Worm (Caenorhabditis elegans) whole organism, L4/young adult: Measurements from ENCODE around the gene R07E5.17.

Experiments
- W03F9.2 ChIP-seq: fragments of 150-350 bp; optimal IDR thresholded peaks from 2 replicates; lab custom pipeline; 2014; ENCODE audit warnings: missing biosample characterization, missing genetic modification characterization
- dao-5 ChIP-seq: sonication (generic microtip); optimal IDR thresholded peaks from 2 replicates; lab custom pipeline; 2016; ENCODE audit warnings: missing genotype, missing genetic modification characterization, moderate library complexity, missing compliant biosample characterization
- him-1 ChIP-seq: sonication (generic microtip); optimal IDR thresholded peaks from 2 replicates; lab custom pipeline; 2016; ENCODE audit warnings: missing genotype, missing genetic modification reagents, missing genetic modification characterization, missing compliant biosample characterization

R07E5.17 gene

DNA sequence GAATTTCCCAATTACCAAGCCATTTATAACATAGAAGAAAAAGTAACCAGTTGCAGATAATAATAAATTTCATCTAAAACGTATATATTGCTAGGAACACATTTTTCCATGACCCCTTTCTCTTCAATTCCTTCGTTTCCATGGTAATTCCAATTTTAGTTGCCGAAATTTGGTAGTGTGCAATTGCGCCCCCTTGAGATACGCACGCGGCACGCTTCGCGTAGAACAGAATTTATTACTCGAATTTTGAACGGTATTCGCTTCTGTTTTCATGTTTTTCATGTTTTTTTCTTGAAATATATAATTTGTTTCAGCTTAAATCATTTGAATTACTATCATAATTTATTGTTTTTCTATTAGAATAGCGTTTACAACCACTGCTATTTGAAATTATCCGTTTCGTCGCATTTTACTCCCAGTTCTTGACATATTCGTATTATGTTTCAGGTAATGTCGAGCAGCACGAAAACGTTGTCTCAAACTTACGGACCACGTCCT is at the start of gene R07E5.17, which contains the start of gene snfc-5:
R07E5.17 (minus strand) TSS at position 98 of the 498 bp plus-strand sequence.
snfc-5 (plus strand) TSS at position 448 of the 498 bp plus-strand sequence.
- no peak for TF ChIP-seq dao-5 (tag; lab: Kevin White, UChicago)
- no peak for TF ChIP-seq him-1 (tag; lab: Kevin White, UChicago)
- no peak for TF ChIP-seq W03F9.2 (tag; lab: Kevin White, UChicago)

DNA sequence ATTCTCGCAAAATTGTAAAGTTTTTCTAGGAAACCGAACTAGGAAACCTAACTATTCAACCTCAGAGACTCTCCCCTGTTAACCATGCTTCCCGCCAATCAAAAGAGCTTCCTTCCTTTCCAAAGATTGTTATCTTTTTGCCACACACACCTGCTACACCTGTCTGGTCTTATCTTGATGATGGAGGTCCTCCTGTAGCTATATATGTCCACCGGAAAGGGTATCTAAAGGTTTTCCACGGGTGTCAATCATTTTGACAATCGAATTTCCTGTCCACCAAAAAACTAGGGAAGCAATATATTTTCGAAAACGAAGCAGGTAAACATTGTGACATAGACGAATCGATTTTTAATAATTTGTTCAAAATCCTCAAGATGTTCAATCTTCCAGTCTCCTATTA is 49.5 kb upstream of the R07E5.17 start:
- TF ChIP-seq dao-5 (tag; lab: Kevin White, UChicago) = no peak
- TF ChIP-seq W03F9.2 (tag; lab: Kevin White, UChicago) = no peak
- TF ChIP-seq him-1 (tag; lab: Kevin White, UChicago) = no peak

DNA sequence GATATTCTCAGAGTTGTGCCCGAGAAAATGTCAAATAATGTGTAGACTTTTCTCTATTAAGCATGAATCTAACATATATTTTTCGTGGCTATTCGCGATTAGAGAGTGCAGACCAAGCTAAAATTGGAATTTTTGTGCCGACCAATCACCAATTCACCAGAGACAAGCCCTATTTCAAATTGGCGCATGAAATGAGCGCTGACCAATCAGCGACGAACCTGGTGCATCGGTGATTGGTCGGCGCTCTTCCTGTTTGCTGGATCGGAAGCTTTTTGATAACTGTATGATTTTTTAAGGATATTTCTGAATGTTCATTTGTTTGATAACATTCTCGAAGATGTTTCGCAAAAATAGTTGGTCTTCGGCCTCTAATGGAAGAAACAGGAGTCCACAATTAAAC is 49.1 kb upstream of the R07E5.17 start:
- no peak for TF ChIP-seq dao-5 (tag; lab: Kevin White, UChicago)
- no peak for TF ChIP-seq him-1 (tag; lab: Kevin White, UChicago)
- TF ChIP-seq W03F9.2 (tag; lab: Kevin White, UChicago) = no peak

ce11 chrIII:4452749-4453148 is 48.5 kb upstream of the R07E5.17 start:
- TF ChIP-seq W03F9.2 (tag; lab: Kevin White, UChicago) (no peak), dao-5 (tag; lab: Kevin White, UChicago) (no peak)

DNA sequence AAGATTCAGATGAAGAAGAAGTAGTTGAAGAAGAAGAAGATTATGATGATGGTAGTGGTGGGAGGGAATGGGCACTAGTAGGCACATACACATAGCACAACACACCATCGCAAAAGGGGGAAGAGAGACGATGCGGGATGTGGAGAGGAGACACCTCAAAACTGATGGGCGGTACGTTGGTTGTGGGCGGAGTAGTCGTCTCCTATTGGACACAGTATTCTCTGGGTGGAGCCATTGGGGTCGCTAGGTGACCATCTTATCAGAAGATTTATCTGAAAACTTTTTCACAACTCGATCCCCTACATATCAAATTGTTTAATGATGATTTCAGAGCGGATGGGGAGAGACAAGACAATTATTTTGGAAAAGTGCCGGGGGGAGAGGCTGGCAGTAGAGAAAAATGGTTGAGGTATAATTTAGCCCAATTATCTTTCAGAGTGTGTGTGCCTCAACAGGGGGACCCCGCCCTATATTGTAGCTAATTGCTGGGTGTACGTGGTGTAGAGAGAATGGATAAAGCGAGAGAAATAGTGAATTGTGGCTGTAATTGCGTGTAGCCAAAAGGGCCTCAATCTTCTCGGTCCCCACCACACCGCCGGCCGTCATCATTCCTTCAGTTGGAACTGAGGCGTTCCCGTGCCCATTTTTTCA is 46.7 kb upstream of the R07E5.17 start:
- TF ChIP-seq him-1 (tag; lab: Kevin White, UChicago) (no peak), dao-5 (tag; lab: Kevin White, UChicago) (no peak), W03F9.2 (tag; lab: Kevin White, UChicago) (no peak)

DNA sequence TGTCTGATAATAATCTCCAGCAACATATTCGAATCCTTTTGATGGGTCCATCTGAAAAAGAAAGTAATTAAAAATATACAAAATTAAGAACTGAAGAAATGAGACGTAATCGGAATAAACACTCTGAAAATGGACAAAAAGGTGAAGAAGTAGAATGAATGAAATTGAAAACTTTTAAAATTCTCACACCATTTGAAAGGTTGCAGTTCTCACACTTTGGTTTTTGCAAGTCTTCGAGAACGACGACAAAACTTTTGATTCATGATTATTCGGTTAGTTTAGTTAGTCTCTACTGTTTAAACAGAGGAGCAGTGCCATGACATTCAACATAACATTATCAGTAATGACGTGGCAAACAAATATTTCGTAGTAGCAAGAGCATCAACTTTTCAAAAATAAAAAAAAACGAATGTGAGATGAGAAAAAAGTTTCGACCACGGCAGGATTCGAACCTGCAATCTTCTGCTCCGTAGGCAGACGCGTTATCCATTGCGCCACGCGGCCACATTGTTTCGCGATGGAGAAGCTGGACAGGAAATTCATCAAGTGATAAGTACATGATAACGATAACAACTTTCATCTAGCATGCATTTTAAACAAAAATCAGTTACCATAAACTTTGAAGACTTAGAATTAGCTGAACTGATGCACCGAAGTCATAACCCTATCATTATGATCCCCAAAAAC is 45.8 kb upstream of the R07E5.17 start, which contains the start of gene ceh-43:
ceh-43 (minus strand) TSS at position 51 of the 687 bp plus-strand sequence.
- TF ChIP-seq dao-5 (tag; lab: Kevin White, UChicago) (no peak), W03F9.2 (tag; lab: Kevin White, UChicago) (no peak), him-1 (tag; lab: Kevin White, UChicago) (no peak)

DNA sequence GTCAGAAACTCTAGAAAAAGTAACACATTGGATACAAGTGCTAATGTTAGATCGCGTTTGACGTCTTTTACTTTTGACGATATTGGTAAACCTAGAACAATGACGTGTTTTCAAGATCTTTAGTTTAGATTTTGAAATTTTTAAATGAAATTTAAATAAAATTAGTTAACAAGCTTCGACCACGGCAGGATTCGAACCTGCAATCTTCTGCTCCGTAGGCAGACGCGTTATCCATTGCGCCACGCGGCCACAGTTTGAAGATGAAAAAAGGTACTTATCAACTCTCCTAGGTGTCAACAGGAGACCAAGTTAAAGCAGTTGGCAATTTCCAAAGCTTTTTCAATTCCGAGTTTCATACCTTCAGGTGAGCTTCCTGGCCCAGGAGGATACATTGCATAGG is 45.1 kb upstream of the R07E5.17 start:
- TF ChIP-seq him-1 (tag; lab: Kevin White, UChicago) (no peak), dao-5 (tag; lab: Kevin White, UChicago) (peak; percentile 34), W03F9.2 (tag; lab: Kevin White, UChicago) (peak; percentile 15)

DNA sequence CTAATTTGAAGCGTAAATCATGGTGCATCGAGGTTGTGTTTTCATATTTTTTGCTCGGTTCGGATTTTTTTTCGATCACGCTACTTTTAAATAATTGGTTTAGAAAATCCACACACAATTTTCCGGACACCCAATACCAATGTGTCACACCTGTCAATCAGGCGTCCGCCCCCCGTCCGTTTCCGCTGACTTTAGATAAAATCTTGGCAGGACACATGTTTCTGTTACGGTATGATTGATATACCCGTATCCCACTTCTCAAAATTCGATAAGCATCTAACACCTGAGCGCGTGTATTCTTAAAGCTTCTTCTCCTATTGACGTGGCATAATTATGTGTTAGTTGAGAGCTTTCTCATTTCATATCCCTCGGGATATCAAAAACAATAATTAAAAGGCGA is 43.8 kb upstream of the R07E5.17 start:
- TF ChIP-seq W03F9.2 (tag; lab: Kevin White, UChicago) (no peak), him-1 (tag; lab: Kevin White, UChicago) (no peak), dao-5 (tag; lab: Kevin White, UChicago) (no peak)

DNA sequence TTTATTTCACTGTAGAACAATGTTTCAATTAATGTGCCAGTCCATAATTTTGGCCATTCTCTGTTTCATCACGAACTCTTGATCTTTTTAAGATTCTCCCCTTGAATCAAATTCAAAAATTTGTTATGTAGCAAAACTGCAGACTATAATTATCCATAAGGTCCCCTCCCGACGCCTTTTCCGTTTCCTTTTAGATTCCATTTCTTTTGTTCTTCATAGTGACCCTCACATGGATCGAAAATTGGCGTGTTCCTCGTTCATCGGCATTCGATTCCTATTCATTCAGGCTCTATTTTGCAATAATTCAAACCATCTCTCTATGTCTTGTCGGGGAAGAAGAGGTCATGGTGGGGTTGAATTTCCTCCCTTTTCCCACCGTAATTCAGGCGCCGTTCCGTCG is 40.3 kb upstream of the R07E5.17 start:
- TF ChIP-seq dao-5 (tag; lab: Kevin White, UChicago) (no peak), him-1 (tag; lab: Kevin White, UChicago) (no peak)

ce11 chrIII:4441781-4442180 is 37.5 kb upstream of the R07E5.17 start, which contains the start of gene nex-3:
Gene nex-3 (plus strand): TSS chrIII:4442081.
- no peak for TF ChIP-seq W03F9.2 (tag; lab: Kevin White, UChicago)
- TF ChIP-seq him-1 (tag; lab: Kevin White, UChicago) = no peak
- TF ChIP-seq dao-5 (tag; lab: Kevin White, UChicago) = no peak

DNA sequence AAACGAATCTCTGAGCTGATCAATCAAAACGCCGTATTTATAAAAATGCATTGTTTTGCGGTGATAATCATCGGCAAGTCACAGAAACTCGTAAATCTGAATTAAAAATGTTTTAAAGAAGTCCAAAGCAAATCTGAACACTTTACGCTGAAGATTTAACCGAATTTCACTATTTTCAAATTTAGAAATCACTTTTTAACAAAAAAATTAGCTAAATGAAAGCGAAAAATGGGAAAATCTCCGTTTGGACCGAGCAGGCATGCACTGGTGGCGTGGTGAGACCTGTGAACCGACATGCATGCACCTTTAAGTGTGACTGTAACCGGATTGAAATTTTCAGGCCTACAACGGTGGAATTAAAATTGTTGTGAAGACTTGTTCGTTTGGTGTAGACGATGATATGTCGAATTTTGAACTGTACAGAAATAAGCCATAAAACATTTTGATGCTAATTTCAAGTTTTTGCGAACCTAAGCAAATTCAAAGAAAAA is 35.3 kb upstream of the R07E5.17 start, which contains the start of gene C28A5.2:
C28A5.2 (minus strand) TSS at position 51 of the 491 bp plus-strand sequence.
- TF ChIP-seq W03F9.2 (tag; lab: Kevin White, UChicago) (no peak), dao-5 (tag; lab: Kevin White, UChicago) (no peak), him-1 (tag; lab: Kevin White, UChicago) (no peak)

DNA sequence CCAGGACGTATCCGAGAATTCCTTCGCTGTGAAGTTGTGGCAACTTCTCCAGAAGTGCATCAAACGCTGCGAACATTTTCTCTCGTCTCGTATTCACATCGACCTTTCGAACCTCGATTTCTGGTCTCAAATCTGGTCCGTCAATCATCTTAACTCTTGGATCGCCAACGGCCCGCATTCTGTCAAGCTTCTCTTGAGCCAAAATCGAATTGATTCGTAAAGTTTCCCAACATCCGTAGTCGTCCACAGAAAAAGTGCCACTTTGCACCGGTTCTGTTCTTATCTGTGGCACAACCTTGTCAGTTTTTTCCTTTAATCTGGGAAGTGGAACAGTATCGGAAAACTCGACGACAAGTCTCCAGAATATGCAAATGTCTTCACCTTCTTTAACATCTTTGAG is 31.0 kb upstream of the R07E5.17 start:
- TF ChIP-seq W03F9.2 (tag; lab: Kevin White, UChicago) (no peak), dao-5 (tag; lab: Kevin White, UChicago) (no peak), him-1 (tag; lab: Kevin White, UChicago) (no peak)

DNA sequence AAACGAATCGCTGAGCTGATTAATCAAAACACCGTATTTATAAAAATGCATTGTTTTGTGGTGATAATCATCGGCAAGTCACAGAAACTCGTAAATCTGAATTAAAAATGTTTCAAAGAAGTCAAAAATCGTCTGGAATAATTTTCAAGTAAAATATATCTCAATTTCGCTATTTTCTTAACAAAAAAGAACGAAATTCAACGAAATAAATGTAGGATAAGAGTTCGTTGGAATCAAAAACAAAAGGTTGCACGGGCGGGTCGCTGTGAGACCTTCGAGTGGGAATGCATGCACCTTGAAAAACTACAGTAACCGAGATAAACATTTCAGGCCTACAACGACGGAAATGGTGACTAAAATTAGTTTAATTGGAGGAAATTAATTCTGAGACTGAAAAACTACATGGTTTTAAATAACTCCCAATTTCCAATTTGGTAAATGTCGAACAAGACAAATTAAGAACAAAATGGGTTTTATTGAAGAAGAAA is 30.1 kb upstream of the R07E5.17 start, which contains the start of gene C28A5.1:
C28A5.1 (minus strand) TSS at position 51 of the 488 bp plus-strand sequence.
- TF ChIP-seq dao-5 (tag; lab: Kevin White, UChicago) (no peak), him-1 (tag; lab: Kevin White, UChicago) (no peak), W03F9.2 (tag; lab: Kevin White, UChicago) (peak; percentile 52)
